Worm (Caenorhabditis elegans) whole organism, late embryonic: ENCODE results near the gene T21D12.7.

ENCODE experiments used
- C08G9.2 ChIP-seq: sonication (generic microtip); optimal IDR thresholded peaks from 2 replicates; lab custom pipeline; 2016; ENCODE audit warnings: mild to moderate bottlenecking, missing genetic modification characterization, moderate library complexity, missing compliant biosample characterization
- C38D4.7 ChIP-seq: fragments of 200-800 bp; sonication (Bioruptor generic); optimal IDR thresholded peaks from 2 replicates; lab custom pipeline; 2018; ENCODE audit warnings: mild to moderate bottlenecking, missing genetic modification characterization, moderate library complexity, missing compliant biosample characterization
- T23F11.4 ChIP-seq: fragments of 200-800 bp; sonication (Bioruptor generic); optimal IDR thresholded peaks from 2 replicates; lab custom pipeline; 2018; ENCODE audit warnings: mild to moderate bottlenecking, missing genetic modification characterization, missing compliant biosample characterization
- ahr-1 ChIP-seq: sonication (generic microtip); optimal IDR thresholded peaks from 2 replicates; lab custom pipeline; 2016; ENCODE audit warnings: missing genetic modification characterization, missing compliant biosample characterization
- ama-1 ChIP-seq: fragments of 150-350 bp; optimal IDR thresholded peaks from 2 replicates; lab custom pipeline; 2014
- ceh-19 ChIP-seq: fragments of 200-800 bp; sonication (Bioruptor generic); optimal IDR thresholded peaks from 2 replicates; lab custom pipeline; 2018; ENCODE audit warnings: mild to moderate bottlenecking, missing genetic modification characterization, missing compliant biosample characterization
- ceh-24 ChIP-seq: sonication (generic microtip); optimal IDR thresholded peaks from 2 replicates; lab custom pipeline; 2016; ENCODE audit warnings: mild to moderate bottlenecking, missing genetic modification characterization, missing compliant biosample characterization
- ceh-6 ChIP-seq: fragments of 200-800 bp; sonication (Bioruptor generic); optimal IDR thresholded peaks from 2 replicates; lab custom pipeline; 2018; ENCODE audit warnings: mild to moderate bottlenecking, missing genetic modification characterization, missing compliant biosample characterization
- che-1 ChIP-seq: sonication (generic microtip); optimal IDR thresholded peaks from 2 replicates; lab custom pipeline; 2016; ENCODE audit warnings: mild to moderate bottlenecking, missing genetic modification characterization, missing compliant biosample characterization
- dmd-4 ChIP-seq: sonication (generic microtip); optimal IDR thresholded peaks from 2 replicates; lab custom pipeline; 2016; ENCODE audit warnings: borderline replicate concordance, missing genetic modification characterization, missing compliant biosample characterization
- dve-1 ChIP-seq: sonication (generic microtip); optimal IDR thresholded peaks from 2 replicates; lab custom pipeline; 2017; ENCODE audit warnings: antibody characterized with exemption, mild to moderate bottlenecking, missing genetic modification characterization, missing compliant biosample characterization
- elt-2 ChIP-seq: sonication (generic microtip); optimal IDR thresholded peaks from 2 replicates; lab custom pipeline; 2016; ENCODE audit warnings: missing genetic modification reagents, missing genetic modification characterization, missing compliant biosample characterization
- hlh-13 ChIP-seq: fragments of 200-800 bp; sonication (Bioruptor generic); optimal IDR thresholded peaks from 2 replicates; lab custom pipeline; 2018; ENCODE audit warnings: mild to moderate bottlenecking, missing genetic modification characterization, missing compliant biosample characterization
- hlh-15 ChIP-seq: sonication (generic microtip); optimal IDR thresholded peaks from 2 replicates; lab custom pipeline; 2016; ENCODE audit warnings: missing genetic modification characterization, missing compliant biosample characterization
- hlh-30 ChIP-seq: sonication (generic microtip); optimal IDR thresholded peaks from 2 replicates; lab custom pipeline; 2017; ENCODE audit warnings: antibody characterized with exemption, missing genetic modification characterization, missing compliant biosample characterization; ENCODE audit not compliant: insufficient read depth
- hlh-6 ChIP-seq: sonication (generic microtip); optimal IDR thresholded peaks from 2 replicates; lab custom pipeline; 2016; ENCODE audit warnings: missing genotype, missing genetic modification characterization, missing compliant biosample characterization
- madf-2 ChIP-seq: sonication (generic microtip); optimal IDR thresholded peaks from 2 replicates; lab custom pipeline; 2017; ENCODE audit warnings: missing genetic modification characterization, missing compliant biosample characterization
- nhr-11 ChIP-seq: fragments of 150-350 bp; optimal IDR thresholded peaks from 2 replicates; lab custom pipeline; 2014; ENCODE audit warnings: missing biosample characterization, missing genetic modification characterization
- nhr-232 ChIP-seq: sonication (generic microtip); optimal IDR thresholded peaks from 2 replicates; lab custom pipeline; 2016; ENCODE audit warnings: missing genetic modification characterization, missing compliant biosample characterization
- odd-2 ChIP-seq: sonication (generic microtip); optimal IDR thresholded peaks from 2 replicates; lab custom pipeline; 2017; ENCODE audit warnings: antibody characterized with exemption, mild to moderate bottlenecking, missing genetic modification characterization, missing compliant biosample characterization
- pag-3 ChIP-seq: sonication (generic microtip); optimal IDR thresholded peaks from 2 replicates; lab custom pipeline; 2016; ENCODE audit warnings: missing compliant biosample characterization, missing genetic modification characterization, borderline replicate concordance
- pax-1 ChIP-seq: fragments of 150-350 bp; optimal IDR thresholded peaks from 2 replicates; lab custom pipeline; 2014; ENCODE audit warnings: missing biosample characterization, missing genetic modification characterization
- pqm-1 ChIP-seq: sonication (generic microtip); optimal IDR thresholded peaks from 2 replicates; lab custom pipeline; 2016; ENCODE audit warnings: missing genetic modification characterization, missing compliant biosample characterization
- ref-2 ChIP-seq: sonication (generic microtip); optimal IDR thresholded peaks from 2 replicates; lab custom pipeline; 2016; ENCODE audit warnings: missing genetic modification characterization, missing compliant biosample characterization
- rnt-1 ChIP-seq: sonication (generic microtip); optimal IDR thresholded peaks from 2 replicates; lab custom pipeline; 2016; ENCODE audit warnings: missing genetic modification characterization, missing compliant biosample characterization
- sdc-2 ChIP-seq: sonication (generic microtip); optimal IDR thresholded peaks from 2 replicates; lab custom pipeline; 2016; ENCODE audit warnings: missing genotype, missing genetic modification characterization, missing compliant biosample characterization
- sox-2 ChIP-seq: fragments of 200-800 bp; sonication (Bioruptor generic); IDR thresholded peaks from 2 replicates; pipeline ENCODE4 v1.3.6; 2022; ENCODE audit warnings: missing genetic modification reagents, missing genetic modification characterization, missing compliant biosample characterization
- sox-4 ChIP-seq: sonication (generic microtip); optimal IDR thresholded peaks from 2 replicates; lab custom pipeline; 2017; ENCODE audit warnings: mild to moderate bottlenecking, missing genetic modification characterization, inconsistent platforms, missing compliant biosample characterization
- unc-42 ChIP-seq: sonication (generic microtip); optimal IDR thresholded peaks from 2 replicates; lab custom pipeline; 2016; ENCODE audit warnings: missing genotype, missing genetic modification characterization, missing compliant biosample characterization
- zip-5 ChIP-seq: sonication (generic microtip); optimal IDR thresholded peaks from 2 replicates; lab custom pipeline; 2016; ENCODE audit warnings: missing genetic modification characterization, missing compliant biosample characterization
- ztf-16 ChIP-seq: sonication (generic microtip); optimal IDR thresholded peaks from 2 replicates; lab custom pipeline; 2017; ENCODE audit warnings: missing genetic modification characterization, missing compliant biosample characterization

T21D12.7 gene

DNA sequence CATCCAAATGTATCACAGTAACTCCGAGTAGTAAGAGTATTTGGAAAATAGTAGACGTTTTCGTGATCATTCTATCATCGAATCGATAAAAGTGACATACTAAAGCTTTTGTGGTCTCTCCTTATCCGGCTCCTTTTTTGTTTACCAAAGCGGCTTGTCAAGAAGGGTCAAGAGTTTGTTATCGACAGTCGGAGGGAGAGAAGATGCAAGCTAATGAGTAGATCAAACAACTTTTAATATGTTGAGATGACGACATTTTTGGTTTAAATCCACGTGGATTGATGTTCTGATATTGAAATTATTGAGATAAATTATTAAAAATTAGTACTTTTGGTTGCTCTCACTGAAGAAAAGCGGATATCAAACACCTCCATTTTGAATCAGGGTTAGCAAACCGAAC is at the start of gene T21D12.7:
T21D12.7 (minus strand) TSS at position 101 of the 400 bp plus-strand sequence.
- no peak for TF ChIP-seq nhr-232 (tag; lab: Kevin White, UChicago)
- TF ChIP-seq hlh-6 (tag; lab: Kevin White, UChicago): no peak
- TF ChIP-seq ama-1: no peak
- no peak for TF ChIP-seq dve-1 (tag; lab: Kevin White, UChicago)
- TF ChIP-seq ceh-19 (GFP tag; lab: Kevin White, UChicago): no peak
- no peak for TF ChIP-seq hlh-30 (tag; lab: Kevin White, UChicago)

DNA sequence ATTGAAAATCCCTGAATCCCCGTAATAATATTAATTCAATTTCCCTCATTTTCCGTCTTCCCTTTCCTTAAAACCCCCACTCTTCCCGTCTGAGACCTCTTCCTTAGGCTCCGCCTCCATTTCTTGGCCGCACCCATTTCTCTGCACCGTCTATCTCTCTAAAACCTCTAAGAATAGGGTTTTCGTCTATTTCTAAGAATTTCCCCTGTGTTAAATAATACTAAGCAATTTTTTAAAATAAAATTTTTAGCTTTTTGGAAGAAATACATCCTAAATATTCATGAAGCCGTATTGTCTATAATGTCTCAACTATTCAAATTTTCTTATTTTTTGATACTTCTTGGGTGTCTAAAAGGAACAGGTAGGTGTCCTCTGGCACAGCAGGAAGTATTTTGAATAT is 48.3 kb upstream of the T21D12.7 start, which contains the start of gene cdh-8:
cdh-8 (plus strand) TSS at position 301 of the 400 bp plus-strand sequence.
- TF ChIP-seq hlh-30 (tag; lab: Kevin White, UChicago): no peak
- no peak for TF ChIP-seq hlh-13 (GFP tag; lab: Kevin White, UChicago)
- no peak for TF ChIP-seq elt-2 (tag; lab: Kevin White, UChicago)
- no peak for TF ChIP-seq odd-2 (tag; lab: Kevin White, UChicago)
- TF ChIP-seq sox-2 (GFP tag; lab: Robert Waterston, UW): no peak
- peak; percentile 18 for TF ChIP-seq unc-42 (tag; lab: Kevin White, UChicago)

DNA sequence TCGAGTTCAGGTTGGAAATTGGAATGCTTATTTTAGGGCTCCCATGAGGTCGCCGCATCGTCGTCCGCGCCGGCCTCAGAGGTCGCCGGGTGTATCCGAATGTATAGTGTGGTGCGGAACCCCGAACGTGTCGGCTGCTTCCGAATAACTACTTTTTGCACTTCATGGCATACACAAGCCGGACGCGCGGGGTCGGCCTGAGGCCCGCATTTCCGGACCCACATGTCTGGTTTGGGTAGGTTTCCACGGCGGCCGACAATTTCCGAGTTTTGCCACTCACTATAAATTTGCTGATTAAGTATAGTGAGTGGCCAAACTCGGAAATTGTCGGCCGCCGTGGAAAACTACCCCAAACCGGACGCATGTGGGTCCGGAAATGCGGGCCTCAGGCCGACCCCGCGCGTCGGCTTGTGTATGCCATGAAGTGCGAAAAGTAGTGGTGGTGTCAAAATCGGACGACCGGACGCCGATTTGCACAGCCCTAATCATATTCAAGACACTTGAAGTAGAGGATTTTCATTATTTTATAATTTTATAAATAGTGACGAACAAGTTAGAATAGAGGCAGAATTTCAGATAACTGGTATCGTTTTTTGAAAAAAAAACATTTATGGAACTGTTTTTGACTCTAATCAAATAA is 47.1 kb upstream of the T21D12.7 start:
- TF ChIP-seq sox-4 (tag; lab: Kevin White, UChicago) (no peak), hlh-6 (tag; lab: Kevin White, UChicago) (no peak), zip-5 (no peak), ztf-16 (no peak), sdc-2 (tag; lab: Kevin White, UChicago) (no peak), ceh-19 (GFP tag; lab: Kevin White, UChicago) (no peak), ahr-1 (tag; lab: Kevin White, UChicago) (no peak), ceh-6 (GFP tag; lab: Kevin White, UChicago) (no peak), madf-2 (no peak), ref-2 (no peak), ceh-24 (tag; lab: Kevin White, UChicago) (no peak), dve-1 (tag; lab: Kevin White, UChicago) (no peak), pqm-1 (no peak), C08G9.2 (tag; lab: Kevin White, UChicago) (no peak), nhr-232 (tag; lab: Kevin White, UChicago) (no peak)
- TF ChIP-seq, all 69 proteins: peak for 0

DNA sequence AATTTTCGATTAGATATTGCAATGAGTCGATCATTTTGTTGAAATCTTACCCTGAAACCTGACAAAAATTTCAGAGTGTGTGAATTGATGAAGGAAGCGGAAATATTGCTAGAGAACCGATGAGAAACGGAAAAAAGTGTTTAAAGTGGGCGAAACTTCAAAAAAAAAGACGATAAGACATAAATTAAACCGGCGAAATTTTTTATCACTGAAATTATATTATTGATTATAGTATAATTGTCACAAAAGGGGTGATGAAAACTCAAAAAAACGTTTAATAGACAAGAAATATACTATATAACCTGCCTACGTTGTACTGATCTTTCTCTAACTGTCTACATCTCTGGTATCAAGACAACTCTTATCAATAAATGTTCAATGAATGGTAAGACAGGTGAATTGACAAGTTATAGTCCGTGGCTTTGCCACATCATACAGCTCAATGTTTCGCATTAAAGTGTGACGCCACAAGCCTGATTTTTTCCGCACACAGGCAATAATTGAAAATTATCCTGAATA is 45.9 kb upstream of the T21D12.7 start, which contains the start of gene pxmp-4:
pxmp-4 (minus strand) TSS at position 51 of the 519 bp plus-strand sequence.
- no peak for TF ChIP-seq rnt-1 (tag; lab: Kevin White, UChicago)
- TF ChIP-seq pax-1 (tag; lab: Kevin White, UChicago): no peak
- TF ChIP-seq dmd-4: no peak
- no peak for TF ChIP-seq nhr-11 (tag; lab: Kevin White, UChicago)
- TF ChIP-seq ceh-6 (GFP tag; lab: Kevin White, UChicago): no peak
- TF ChIP-seq C38D4.7: no peak
- no peak for TF ChIP-seq pag-3 (tag; lab: Kevin White, UChicago)
- no peak for TF ChIP-seq hlh-15 (tag; lab: Kevin White, UChicago)
- TF ChIP-seq, all 69 proteins: peak for 0

DNA sequence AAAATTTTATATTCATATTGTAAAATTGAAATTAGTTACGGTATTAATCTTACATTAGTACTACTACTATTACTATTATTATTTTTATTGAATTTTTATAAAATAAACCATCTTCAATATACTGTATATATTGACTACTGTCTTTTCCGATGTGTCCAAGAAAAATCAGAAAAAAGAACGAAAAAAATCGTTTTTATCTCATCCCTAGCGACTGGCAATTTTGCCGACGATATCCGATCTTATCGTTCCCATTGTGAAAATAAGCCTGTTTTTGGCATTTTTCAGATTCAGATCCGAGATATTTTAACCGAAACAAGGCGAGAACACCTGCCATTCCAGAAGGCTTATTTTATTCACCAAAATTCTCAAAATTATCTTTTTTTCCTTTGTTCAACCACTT is 39.3 kb upstream of the T21D12.7 start, which contains the start of gene F18F11.4:
F18F11.4 (plus strand) TSS at position 301 of the 400 bp plus-strand sequence.
- TF ChIP-seq dve-1 (tag; lab: Kevin White, UChicago) (no peak), C38D4.7 (no peak), dmd-4 (no peak), unc-42 (tag; lab: Kevin White, UChicago) (no peak), che-1 (no peak), ztf-16 (no peak), pqm-1 (no peak), nhr-232 (tag; lab: Kevin White, UChicago) (no peak), hlh-15 (tag; lab: Kevin White, UChicago) (no peak), T23F11.4 (GFP tag; lab: Kevin White, UChicago) (no peak)
